Worm (Caenorhabditis elegans) whole organism, early embryonic: ENCODE data around the gene add-1.

Source experiments
- F13C5.2 ChIP-seq: sonication (generic microtip); optimal IDR thresholded peaks from 2 replicates; lab custom pipeline; 2017; ENCODE audit warnings: mild to moderate bottlenecking, missing genetic modification characterization, inconsistent platforms, missing compliant biosample characterization
- ama-1 ChIP-seq: fragments of 150-350 bp; optimal IDR thresholded peaks from 2 replicates; lab custom pipeline; 2014
- ceh-13 ChIP-seq: fragments of 200-800 bp; sonication (Bioruptor generic); optimal IDR thresholded peaks from 2 replicates; lab custom pipeline; 2018; ENCODE audit warnings: mild to moderate bottlenecking, missing genetic modification characterization, missing compliant biosample characterization
- ceh-36 ChIP-seq: sonication (generic microtip); optimal IDR thresholded peaks from 2 replicates; lab custom pipeline; 2016; ENCODE audit warnings: missing genetic modification characterization, inconsistent platforms, missing compliant biosample characterization
- ets-7 ChIP-seq: sonication (generic microtip); optimal IDR thresholded peaks from 2 replicates; lab custom pipeline; 2016; ENCODE audit warnings: missing genotype, missing genetic modification characterization, missing compliant biosample characterization
- flt-1 ChIP-seq: fragments of 200-800 bp; sonication (Bioruptor generic); IDR thresholded peaks from 2 replicates; pipeline ENCODE4 v1.3.6; 2022; ENCODE audit warnings: missing genetic modification characterization, missing compliant biosample characterization
- hmbx-1 ChIP-seq: sonication (generic microtip); optimal IDR thresholded peaks from 2 replicates; lab custom pipeline; 2016; ENCODE audit warnings: mild to moderate bottlenecking, missing genetic modification characterization, missing compliant biosample characterization
- pes-1 ChIP-seq: fragments of 200-800 bp; sonication (Bioruptor generic); IDR thresholded peaks from 2 replicates; pipeline ENCODE4 v1.3.6; 2022; ENCODE audit warnings: missing genetic modification reagents, missing genetic modification characterization, missing compliant biosample characterization
- scrt-1 ChIP-seq: fragments of 200-800 bp; sonication (Bioruptor generic); IDR thresholded peaks from 2 replicates; pipeline ENCODE4 v1.3.6; 2022; ENCODE audit warnings: missing genetic modification characterization, missing compliant biosample characterization
- tbx-11 ChIP-seq: fragments of 200-800 bp; sonication (Bioruptor generic); IDR thresholded peaks from 2 replicates; pipeline ENCODE4 v1.3.6; 2022; ENCODE audit warnings: missing genetic modification characterization, missing compliant biosample characterization
- tbx-37 ChIP-seq: fragments of 200-800 bp; sonication (Bioruptor generic); conservative IDR thresholded peaks from 2 replicates; pipeline ENCODE4 v1.3.6; 2022; ENCODE audit warnings: missing genetic modification reagents, missing genetic modification characterization, missing compliant biosample characterization
- tra-4 ChIP-seq: sonication (generic microtip); optimal IDR thresholded peaks from 2 replicates; lab custom pipeline; 2017; ENCODE audit warnings: missing genetic modification characterization, missing compliant biosample characterization

DNA sequence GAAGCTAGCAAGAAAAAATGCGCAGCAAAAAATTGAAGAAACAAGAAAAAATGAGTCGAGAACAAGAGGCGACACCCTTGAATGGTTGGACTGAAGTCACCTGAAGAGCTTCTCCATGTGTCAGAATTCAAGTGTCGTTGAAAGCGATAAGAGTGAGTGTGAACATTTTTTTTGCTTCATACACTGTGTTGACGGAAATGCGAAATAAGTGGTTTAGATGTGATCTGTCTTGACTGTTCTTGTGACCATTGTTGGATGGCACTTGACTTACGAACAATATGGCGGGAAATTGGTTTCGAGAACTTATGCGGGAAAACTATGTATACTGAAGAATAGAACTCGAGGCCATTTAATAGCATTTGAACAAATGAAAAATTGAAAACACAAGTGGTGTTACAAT, 20.2 kb upstream of the add-1 start:
- TF ChIP-seq ama-1 (lab: Kevin White, UChicago) = no peak
- TF ChIP-seq ceh-13 (GFP tag; lab: Kevin White, UChicago) = no peak
- no peak for TF ChIP-seq F13C5.2 (tag; lab: Kevin White, UChicago)
- TF ChIP-seq ets-7 (tag; lab: Kevin White, UChicago) = no peak
- no peak for TF ChIP-seq ceh-36 (tag; lab: Kevin White, UChicago)
- no peak for TF ChIP-seq tbx-37 (GFP tag; lab: Robert Waterston, UW)
- TF ChIP-seq pes-1 (GFP tag; lab: Robert Waterston, UW) = no peak
- TF ChIP-seq flt-1 = no peak
- no peak for TF ChIP-seq scrt-1
- TF ChIP-seq tra-4 (tag; lab: Kevin White, UChicago) = no peak
- no peak for TF ChIP-seq hmbx-1 (tag; lab: Kevin White, UChicago)
- no peak for TF ChIP-seq tbx-11 (GFP tag; lab: Robert Waterston, UW)
